Worm (Caenorhabditis elegans): ENCODE data around the gene rbr-2.
A peak's percentile ranks its signal among the peaks of the same experiment; 100 is the strongest.

ce11 chrIV:10933062-10933552 is 13.2 kb downstream of the rbr-2 start, which contains the start of the genes dnc-1 and lsm-7:
- peak; percentile 57 for TF ChIP-seq fkh-10 (GFP tag; optimal IDR thresholded peaks at IDR 0.05)
- peak; percentile 88 for TF ChIP-seq pha-4 (tag; optimal IDR thresholded peaks at IDR 0.05)
- TF ChIP-seq aly-2 (tag; optimal IDR thresholded peaks at IDR 0.05) = no peak
- TF ChIP-seq snpc-4 (tag; optimal IDR thresholded peaks at IDR 0.05) = peak; percentile 79
- no peak for TF ChIP-seq nhr-77 (tag; optimal IDR thresholded peaks at IDR 0.05)
- peak; percentile 87 for TF ChIP-seq nfya-1 (tag; optimal IDR thresholded peaks at IDR 0.05; ENCODE audit: insufficient read depth)
- TF ChIP-seq ztf-4 (tag; optimal IDR thresholded peaks at IDR 0.05) = no peak
- TF ChIP-seq nhr-25 (tag; optimal IDR thresholded peaks at IDR 0.05) = peak; percentile 35
- TF ChIP-seq mml-1 (tag; optimal IDR thresholded peaks at IDR 0.05) = no peak
- no peak for TF ChIP-seq ceh-9 (tag; optimal IDR thresholded peaks at IDR 0.05)
- TF ChIP-seq nhr-76 (tag; optimal IDR thresholded peaks at IDR 0.05) = no peak
- TF ChIP-seq nhr-12 (tag; optimal IDR thresholded peaks at IDR 0.05) = no peak

Measured in whole organism, L3 larva.